Fruit fly (Drosophila melanogaster) whole organism, prepupa: ENCODE measurements around the gene CG14715.

ENCODE experiments used
- Blimp-1 ChIP-seq: fragments of 200-800 bp; sonication (Bioruptor generic); optimal IDR thresholded peaks from 3 replicates; lab custom pipeline; 2017; ENCODE audit warnings: missing biosample characterization, missing genetic modification characterization, mild to moderate bottlenecking, moderate library complexity, missing genetic modification reagents
- CG10631 ChIP-seq: fragments of 200-800 bp; sonication (Bioruptor generic); optimal IDR thresholded peaks from 2 replicates; lab custom pipeline; 2016; ENCODE audit warnings: missing biosample characterization, missing genetic modification characterization
- CG10669 ChIP-seq: fragments of 200-800 bp; sonication (Bioruptor generic); optimal IDR thresholded peaks from 3 replicates; lab custom pipeline; 2018; ENCODE audit warnings: missing biosample characterization, mild to moderate bottlenecking, missing genetic modification characterization, moderate library complexity
- CG11294 ChIP-seq: fragments of 200-800 bp; sonication (Bioruptor generic); IDR thresholded peaks from 2 replicates; pipeline ENCODE4 v1.3.6; 2022; ENCODE audit warnings: missing biosample characterization, missing genetic modification characterization
- CG11762 ChIP-seq: fragments of 200-800 bp; sonication (Bioruptor generic); optimal IDR thresholded peaks from 3 replicates; lab custom pipeline; 2016; ENCODE audit warnings: missing biosample characterization, missing genetic modification characterization; ENCODE audit not compliant: insufficient read depth
- CG11902 ChIP-seq: fragments of 200-800 bp; sonication (Bioruptor generic); optimal IDR thresholded peaks from 3 replicates; lab custom pipeline; 2016; ENCODE audit warnings: missing biosample characterization, missing genetic modification characterization
- CG16779 ChIP-seq: fragments of 200-800 bp; sonication (Bioruptor generic); optimal IDR thresholded peaks from 3 replicates; lab custom pipeline; 2017; ENCODE audit warnings: missing biosample characterization, mild to moderate bottlenecking, missing genetic modification characterization
- CG3032 ChIP-seq: fragments of 200-800 bp; optimal IDR thresholded peaks from 2 replicates; lab custom pipeline; 2019; ENCODE audit warnings: missing biosample characterization, mild to moderate bottlenecking, missing genetic modification characterization, moderate library complexity
- CG31627 ChIP-seq: fragments of 200-800 bp; sonication (Bioruptor generic); optimal IDR thresholded peaks from 3 replicates; lab custom pipeline; 2016; ENCODE audit warnings: missing biosample characterization, missing genetic modification characterization
- CG34406 ChIP-seq: fragments of 200-800 bp; sonication (Bioruptor generic); optimal IDR thresholded peaks from 3 replicates; lab custom pipeline; 2016; ENCODE audit warnings: missing biosample characterization, missing genetic modification characterization
- CG3919 ChIP-seq: fragments of 200-800 bp; sonication (Bioruptor generic); optimal IDR thresholded peaks from 3 replicates; lab custom pipeline; 2016; ENCODE audit warnings: missing biosample characterization, missing genetic modification characterization
- CG6163 ChIP-seq: fragments of 200-800 bp; sonication (Bioruptor generic); IDR thresholded peaks from 3 replicates; pipeline ENCODE4 v1.3.6; 2022; ENCODE audit warnings: missing biosample characterization, missing genetic modification characterization
- CG6276 ChIP-seq: fragments of 200-800 bp; sonication (Bioruptor generic); optimal IDR thresholded peaks from 2 replicates; lab custom pipeline; 2017; ENCODE audit warnings: missing biosample characterization, mild to moderate bottlenecking, missing genetic modification characterization
- CG6792 ChIP-seq: fragments of 200-800 bp; sonication (Bioruptor generic); optimal IDR thresholded peaks from 3 replicates; lab custom pipeline; 2016; ENCODE audit warnings: missing biosample characterization, missing genetic modification characterization
- CG6808 ChIP-seq: fragments of 200-800 bp; sonication (Bioruptor generic); optimal IDR thresholded peaks from 3 replicates; lab custom pipeline; 2017; ENCODE audit warnings: missing biosample characterization, missing genetic modification characterization, mild to moderate bottlenecking, moderate library complexity, missing genetic modification reagents
- CG6854 ChIP-seq: fragments of 200-800 bp; sonication (Bioruptor generic); optimal IDR thresholded peaks from 2 replicates; lab custom pipeline; 2017; ENCODE audit warnings: missing biosample characterization, mild to moderate bottlenecking, missing genetic modification characterization
- CG7368 ChIP-seq: fragments of 200-800 bp; sonication (Bioruptor generic); optimal IDR thresholded peaks from 3 replicates; lab custom pipeline; 2016; ENCODE audit warnings: missing biosample characterization, missing genetic modification characterization
- CG8119 ChIP-seq: fragments of 200-800 bp; sonication (Bioruptor generic); IDR thresholded peaks from 3 replicates; pipeline ENCODE4 v1.3.6; 2022; ENCODE audit warnings: missing biosample characterization, missing genetic modification characterization
- CG8319 ChIP-seq: fragments of 200-800 bp; sonication (Bioruptor generic); optimal IDR thresholded peaks from 3 replicates; lab custom pipeline; 2016; ENCODE audit warnings: missing biosample characterization, missing genetic modification characterization
- CG9139 ChIP-seq: fragments of 200-800 bp; sonication (Bioruptor generic); optimal IDR thresholded peaks from 3 replicates; lab custom pipeline; 2017; ENCODE audit warnings: missing biosample characterization, mild to moderate bottlenecking, missing genetic modification characterization
- Eip75B ChIP-seq: fragments of 200-800 bp; sonication (Bioruptor generic); optimal IDR thresholded peaks from 3 replicates; lab custom pipeline; 2016; ENCODE audit warnings: missing biosample characterization, missing genetic modification characterization
- Eip78C ChIP-seq: fragments of 200-800 bp; sonication (Bioruptor generic); peaks from one replicate; lab custom pipeline; 2016; ENCODE audit warnings: missing biosample characterization, missing genetic modification characterization
- Eip93F ChIP-seq: fragments of 200-800 bp; sonication (Bioruptor generic); optimal IDR thresholded peaks from 2 replicates; lab custom pipeline; 2016; ENCODE audit warnings: missing biosample characterization, mild to moderate bottlenecking, missing genetic modification characterization
- Ets21C ChIP-seq: fragments of 200-800 bp; sonication (Bioruptor generic); optimal IDR thresholded peaks from 3 replicates; lab custom pipeline; 2016; ENCODE audit warnings: missing biosample characterization, missing genetic modification characterization
- Ets96B ChIP-seq: fragments of 200-800 bp; optimal IDR thresholded peaks from 2 replicates; lab custom pipeline; 2019; ENCODE audit warnings: missing biosample characterization, mild to moderate bottlenecking, missing genetic modification characterization, moderate library complexity
- Gug ChIP-seq: fragments of 200-800 bp; sonication (Bioruptor generic); IDR thresholded peaks from 2 replicates; pipeline ENCODE4 v1.3.6; 2022; ENCODE audit warnings: missing biosample characterization, missing genetic modification characterization
- Hr38 ChIP-seq: sonication (Bioruptor generic); optimal IDR thresholded peaks from 2 replicates; lab custom pipeline; 2016; ENCODE audit warnings: missing biosample characterization, missing genetic modification characterization
- Hr39 ChIP-seq: fragments of 200-800 bp; sonication (Bioruptor generic); optimal IDR thresholded peaks from 2 replicates; lab custom pipeline; 2016; ENCODE audit warnings: missing biosample characterization, missing genetic modification characterization
- Met ChIP-seq: fragments of 200-800 bp; sonication (Bioruptor generic); optimal IDR thresholded peaks from 3 replicates; lab custom pipeline; 2016; ENCODE audit warnings: missing biosample characterization, missing genetic modification characterization
- OdsH ChIP-seq: fragments of 200-800 bp; sonication (Bioruptor generic); optimal IDR thresholded peaks from 3 replicates; lab custom pipeline; 2016; ENCODE audit warnings: missing biosample characterization, missing genetic modification characterization
- Sox102F ChIP-seq: fragments of 200-800 bp; sonication (Bioruptor generic); optimal IDR thresholded peaks from 2 replicates; lab custom pipeline; 2016; ENCODE audit warnings: missing biosample characterization, mild to moderate bottlenecking, missing genetic modification characterization
- acj6 ChIP-seq: fragments of 200-800 bp; sonication (Bioruptor generic); optimal IDR thresholded peaks from 3 replicates; lab custom pipeline; 2016; ENCODE audit warnings: missing biosample characterization, missing genetic modification characterization
- cyc ChIP-seq: fragments of 200-800 bp; sonication (Bioruptor generic); optimal IDR thresholded peaks from 3 replicates; lab custom pipeline; 2016; ENCODE audit warnings: missing biosample characterization, missing genetic modification characterization
- dac ChIP-seq: fragments of 200-800 bp; sonication (Bioruptor generic); optimal IDR thresholded peaks from 2 replicates; lab custom pipeline; 2017; ENCODE audit warnings: missing biosample characterization, mild to moderate bottlenecking, missing genetic modification characterization
- eg ChIP-seq: fragments of 200-800 bp; sonication (Bioruptor generic); IDR thresholded peaks from 3 replicates; pipeline ENCODE4 v1.3.6; 2022; ENCODE audit warnings: missing biosample characterization, missing genetic modification characterization
- fd59A ChIP-seq: fragments of 200-800 bp; sonication (Bioruptor generic); optimal IDR thresholded peaks from 2 replicates; lab custom pipeline; 2017; ENCODE audit warnings: missing biosample characterization, mild to moderate bottlenecking, missing genetic modification characterization, missing genetic modification reagents
- fd85E ChIP-seq: fragments of 200-800 bp; sonication (Bioruptor generic); optimal IDR thresholded peaks from 3 replicates; lab custom pipeline; 2016; ENCODE audit warnings: missing biosample characterization, missing genetic modification characterization
- fkh ChIP-seq: fragments of 200-800 bp; sonication (Bioruptor generic); optimal IDR thresholded peaks from 3 replicates; lab custom pipeline; 2017; ENCODE audit warnings: missing biosample characterization, mild to moderate bottlenecking, missing genetic modification characterization, moderate library complexity
- lz ChIP-seq: fragments of 200-800 bp; sonication (Bioruptor generic); optimal IDR thresholded peaks from 3 replicates; lab custom pipeline; 2016; ENCODE audit warnings: missing biosample characterization, missing genetic modification characterization
- net ChIP-seq: fragments of 200-800 bp; sonication (Bioruptor generic); optimal IDR thresholded peaks from 3 replicates; lab custom pipeline; 2016; ENCODE audit warnings: missing biosample characterization, missing genetic modification characterization
- pdm3 ChIP-seq: fragments of 200-800 bp; sonication (Bioruptor generic); optimal IDR thresholded peaks from 3 replicates; lab custom pipeline; 2016; ENCODE audit warnings: missing biosample characterization, missing genetic modification characterization
- salr ChIP-seq, 2 experiments: fragments of 200-800 bp; sonication (Bioruptor generic); optimal IDR thresholded peaks; 3 replicates each; lab custom pipeline; 2016 to 2018; ENCODE audit warnings: missing biosample characterization in 2 of 2, missing genetic modification characterization in 2 of 2, mild to moderate bottlenecking in 1 of 2
- spab ChIP-seq: fragments of 200-800 bp; sonication (Bioruptor generic); optimal IDR thresholded peaks from 2 replicates; lab custom pipeline; 2017; ENCODE audit warnings: missing biosample characterization, mild to moderate bottlenecking, missing genetic modification characterization, missing genetic modification reagents
- ss ChIP-seq, 2 experiments: fragments of 200-800 bp; sonication (Bioruptor generic); optimal IDR thresholded peaks; 2 replicates in 1 of 2; 3 replicates in 1 of 2; lab custom pipeline; 2017 to 2018; ENCODE audit warnings: mild to moderate bottlenecking in 2 of 2, missing biosample characterization in 2 of 2, missing genetic modification characterization in 2 of 2, moderate library complexity in 1 of 2
- topi ChIP-seq: fragments of 200-800 bp; sonication (Bioruptor generic); optimal IDR thresholded peaks from 3 replicates; lab custom pipeline; 2016; ENCODE audit warnings: missing biosample characterization, missing genetic modification characterization
- vri ChIP-seq: fragments of 200-800 bp; sonication (Bioruptor generic); optimal IDR thresholded peaks from 3 replicates; lab custom pipeline; 2016; ENCODE audit warnings: missing biosample characterization, mild to moderate bottlenecking, missing genetic modification characterization

CG14715 gene

dm6 chr3R:11628416-11629041 lies 45.5 kb upstream of the CG14715 start, which contains the start of gene CG14712:
Gene CG14712 (plus strand): TSS chr3R:11628759.
- TF ChIP-seq dac (GFP tag; lab: Kevin White, UChicago) (no peak), cyc (peak; percentile 18), CG31627 (GFP tag; lab: Kevin White, UChicago) (peak; percentile 13)

- TF ChIP-seq vri (GFP tag; lab: Kevin White, UChicago) (peak; percentile 78), Eip93F (no peak)
Observed at dm6 chr3R:11637586-11637985, 36.4 kb upstream of the CG14715 start.

dm6 chr3R:11639946-11640588 lies 34.0 kb upstream of the CG14715 start:
- TF ChIP-seq acj6 (GFP tag; lab: Kevin White, UChicago) (no peak), Sox102F (GFP tag; lab: Kevin White, UChicago) (no peak), CG16779 (tag; lab: Kevin White, UChicago) (no peak), salr (GFP tag; optimal IDR thresholded peaks at IDR 0.05; lab: Kevin White, UChicago) (no peak), OdsH (GFP tag; lab: Kevin White, UChicago) (no peak), Ets96B (tag; lab: Kevin White, UChicago) (no peak), CG10669 (GFP tag; lab: Kevin White, UChicago) (no peak), pdm3 (GFP tag; lab: Kevin White, UChicago) (no peak), Ets21C (GFP tag; lab: Kevin White, UChicago) (no peak), Hr39 (GFP tag; lab: Kevin White, UChicago) (no peak), spab (GFP tag; lab: Kevin White, UChicago) (no peak), ss (GFP tag; optimal IDR thresholded peaks at IDR 0.05; lab: Kevin White, UChicago) (no peak), CG6276 (no peak), CG6163 (GFP tag; lab: Robert Waterston, UW) (no peak), CG11762 (no peak), eg (GFP tag; lab: Robert Waterston, UW) (no peak), lz (GFP tag; lab: Kevin White, UChicago) (no peak), cyc (no peak), CG6808 (GFP tag; lab: Kevin White, UChicago) (no peak), CG31627 (GFP tag; lab: Kevin White, UChicago) (peak; percentile 7), Eip75B (no peak), fd59A (GFP tag; lab: Kevin White, UChicago) (no peak), CG8319 (GFP tag; lab: Kevin White, UChicago) (no peak), CG9139 (no peak), fkh (GFP tag; lab: Kevin White, UChicago) (peak; percentile 88), dac (GFP tag; lab: Kevin White, UChicago) (no peak), CG3032 (tag; lab: Kevin White, UChicago) (no peak), Hr38 (GFP tag; lab: Kevin White, UChicago) (no peak), CG6854 (GFP tag; lab: Kevin White, UChicago) (no peak), Gug (GFP tag; lab: Robert Waterston, UW) (no peak), fd85E (no peak), CG11294 (GFP tag; lab: Robert Waterston, UW) (no peak), CG10631 (GFP tag; lab: Kevin White, UChicago) (no peak), CG6792 (no peak), CG7368 (GFP tag; lab: Kevin White, UChicago) (no peak), Eip93F (peak; percentile 40), net (GFP tag; lab: Kevin White, UChicago) (no peak), CG3919 (GFP tag; lab: Kevin White, UChicago) (no peak), CG8119 (GFP tag; lab: Robert Waterston, UW) (0 out of 3 replicates have a peak, but pooled peaks have one; percentile 23), CG34406 (GFP tag; lab: Kevin White, UChicago) (no peak), Met (GFP tag; lab: Kevin White, UChicago) (no peak), CG11902 (GFP tag; lab: Kevin White, UChicago) (no peak), Eip78C (GFP tag; lab: Kevin White, UChicago) (peak; percentile 31), topi (no peak), Blimp-1 (GFP tag; lab: Kevin White, UChicago) (no peak), vri (GFP tag; lab: Kevin White, UChicago) (peak; percentile 93)
